Fruit fly (Drosophila melanogaster) whole organism, embryonic: ENCODE results near the gene Uba2.

Experiments used
- Aef1 ChIP-seq: fragments of 200-800 bp; sonication (Bioruptor generic); IDR thresholded peaks from 3 replicates; pipeline ENCODE4 v1.3.6; 2022; ENCODE audit warnings: missing biosample characterization, missing genetic modification characterization
- Awh ChIP-seq: fragments of 200-800 bp; sonication (Bioruptor generic); IDR thresholded peaks from 2 replicates; pipeline ENCODE4, ENCODE4 v1.3.6; 2022; ENCODE audit warnings: missing biosample characterization, missing genetic modification characterization
- CG11695 ChIP-seq: fragments of 200-800 bp; sonication (Bioruptor generic); IDR thresholded peaks from 3 replicates; pipeline ENCODE4 v1.3.6; 2022; ENCODE audit warnings: missing biosample characterization, missing genetic modification characterization
- CG12071 ChIP-seq: fragments of 200-800 bp; sonication (Bioruptor generic); optimal IDR thresholded peaks from 3 replicates; lab custom pipeline; 2018; ENCODE audit warnings: missing biosample characterization, mild to moderate bottlenecking, missing genetic modification characterization
- CG14441 ChIP-seq: fragments of 200-800 bp; sonication (Bioruptor generic); IDR thresholded peaks from 2 replicates; pipeline ENCODE4 v1.3.6; 2022; ENCODE audit warnings: missing biosample characterization, missing genetic modification characterization
- CG14667 ChIP-seq: fragments of 200-800 bp; sonication (Bioruptor generic); IDR thresholded peaks from 2 replicates; pipeline ENCODE4 v1.3.6; 2022; ENCODE audit warnings: missing biosample characterization, missing genetic modification characterization
- CG15696 ChIP-seq: fragments of 200-800 bp; sonication (Bioruptor generic); optimal IDR thresholded peaks from 2 replicates; lab custom pipeline; 2019; ENCODE audit warnings: missing biosample characterization, mild to moderate bottlenecking, missing genetic modification characterization, moderate library complexity
- CG16779 ChIP-seq: fragments of 200-800 bp; sonication (Bioruptor generic); IDR thresholded peaks from 2 replicates; pipeline ENCODE4 v1.3.6; 2022; ENCODE audit warnings: missing biosample characterization, missing genetic modification characterization
- CG18011 ChIP-seq: fragments of 200-800 bp; sonication (Bioruptor generic); optimal IDR thresholded peaks from 2 replicates; lab custom pipeline; 2017; ENCODE audit warnings: missing biosample characterization, missing genetic modification characterization, mild to moderate bottlenecking, moderate library complexity, missing genotype
- CG2120 ChIP-seq: fragments of 200-800 bp; sonication (Bioruptor generic); optimal IDR thresholded peaks from 3 replicates; lab custom pipeline; 2016; ENCODE audit warnings: missing biosample characterization, missing genetic modification characterization
- CG2889 ChIP-seq: fragments of 200-800 bp; sonication (Bioruptor generic); IDR thresholded peaks from 3 replicates; pipeline ENCODE4 v1.3.6; 2022; ENCODE audit warnings: missing biosample characterization, missing genetic modification characterization
- CG30431 ChIP-seq: fragments of 200-800 bp; sonication (Bioruptor generic); optimal IDR thresholded peaks from 2 replicates; lab custom pipeline; 2017; ENCODE audit warnings: missing biosample characterization, missing genetic modification characterization
- CG31365 ChIP-seq: fragments of 200-800 bp; sonication (Bioruptor generic); optimal IDR thresholded peaks from 2 replicates; lab custom pipeline; 2018; ENCODE audit warnings: missing biosample characterization, mild to moderate bottlenecking, missing genetic modification characterization
- CG33557 ChIP-seq: fragments of 200-800 bp; sonication (Bioruptor generic); optimal IDR thresholded peaks from 2 replicates; lab custom pipeline; 2019; ENCODE audit warnings: missing biosample characterization, mild to moderate bottlenecking, missing genetic modification characterization, moderate library complexity
- CG43689 ChIP-seq: fragments of 200-800 bp; sonication (Bioruptor generic); IDR thresholded peaks from 2 replicates; pipeline ENCODE4 v1.3.6; 2022; ENCODE audit warnings: missing biosample characterization, missing genetic modification characterization
- CG4404 ChIP-seq: fragments of 200-800 bp; sonication (Bioruptor generic); IDR thresholded peaks from 2 replicates; pipeline ENCODE4 v1.3.6; 2022; ENCODE audit warnings: missing biosample characterization, missing genetic modification characterization
- CG4617 ChIP-seq: fragments of 200-800 bp; sonication (Bioruptor generic); optimal IDR thresholded peaks from 3 replicates; lab custom pipeline; 2016; ENCODE audit warnings: missing biosample characterization, missing genetic modification characterization, borderline replicate concordance
- CG5180 ChIP-seq: fragments of 200-800 bp; sonication (Bioruptor generic); optimal IDR thresholded peaks from 3 replicates; lab custom pipeline; 2017; ENCODE audit warnings: missing biosample characterization, missing genetic modification characterization, mild to moderate bottlenecking, moderate library complexity, missing genetic modification reagents
- CG6272 ChIP-seq: fragments of 200-800 bp; sonication (Bioruptor generic); IDR thresholded peaks from 2 replicates; pipeline ENCODE4 v1.3.6; 2022; ENCODE audit warnings: missing biosample characterization, missing genetic modification characterization
- CG8478 ChIP-seq: fragments of >200 bp; optimal IDR thresholded peaks from 2 replicates; lab custom pipeline; 2018
- CkIIα-i1 ChIP-seq: fragments of 200-800 bp; sonication (Bioruptor generic); IDR thresholded peaks from 2 replicates; pipeline ENCODE4 v1.3.6; 2022; ENCODE audit warnings: missing biosample characterization, missing genetic modification characterization
- Doc2 ChIP-seq: fragments of 200-800 bp; sonication (Bioruptor generic); IDR thresholded peaks from 2 replicates; pipeline ENCODE4 v1.3.6; 2022; ENCODE audit warnings: missing biosample characterization, missing genetic modification characterization
- Dref ChIP-seq: fragments of 200-800 bp; sonication (Bioruptor generic); IDR thresholded peaks from 2 replicates; pipeline ENCODE4 v1.3.6; 2022; ENCODE audit warnings: missing biosample characterization, missing genetic modification characterization
- H15 ChIP-seq: fragments of 200-800 bp; sonication (Bioruptor generic); IDR thresholded peaks from 3 replicates; pipeline ENCODE4 v1.3.6; 2022; ENCODE audit warnings: missing biosample characterization, missing genetic modification characterization
- HHEX ChIP-seq: fragments of 200-800 bp; sonication (Bioruptor generic); optimal IDR thresholded peaks from 3 replicates; lab custom pipeline; 2017; ENCODE audit warnings: missing biosample characterization, mild to moderate bottlenecking, missing genetic modification characterization, missing genetic modification reagents
- HLH3B ChIP-seq: fragments of 200-800 bp; sonication (Bioruptor generic); IDR thresholded peaks from 2 replicates; pipeline ENCODE4 v1.3.6; 2022; ENCODE audit warnings: missing biosample characterization, missing genetic modification characterization
- HLH54F ChIP-seq: fragments of 200-800 bp; sonication (Bioruptor generic); optimal IDR thresholded peaks from 3 replicates; lab custom pipeline; 2016; ENCODE audit warnings: missing biosample characterization, missing genetic modification characterization
- Hmr ChIP-seq: fragments of 200-800 bp; sonication (Bioruptor generic); optimal IDR thresholded peaks from 3 replicates; lab custom pipeline; 2017; ENCODE audit warnings: mild to moderate bottlenecking, missing biosample characterization, missing genetic modification reagents, missing genetic modification characterization
- Optix ChIP-seq: fragments of 200-800 bp; sonication (Bioruptor generic); IDR thresholded peaks from 3 replicates; pipeline ENCODE4 v1.3.6; 2022; ENCODE audit warnings: missing biosample characterization, missing genetic modification characterization
- Rfx ChIP-seq: fragments of 200-800 bp; sonication (Bioruptor generic); IDR thresholded peaks from 2 replicates; pipeline ENCODE4 v1.3.6; 2022; ENCODE audit warnings: missing biosample characterization, missing genetic modification characterization
- Six4 ChIP-seq: fragments of 200-800 bp; sonication (Bioruptor generic); optimal IDR thresholded peaks from 2 replicates; lab custom pipeline; 2016; ENCODE audit warnings: missing biosample characterization, missing genetic modification characterization
- Sox102F ChIP-seq: fragments of 200-800 bp; sonication (Bioruptor generic); optimal IDR thresholded peaks from 2 replicates; lab custom pipeline; 2018; ENCODE audit warnings: missing biosample characterization, mild to moderate bottlenecking, missing genetic modification characterization, moderate library complexity
- Taf1 ChIP-seq: fragments of 200-800 bp; sonication (Bioruptor generic); IDR thresholded peaks from 2 replicates; pipeline ENCODE4 v1.3.6; 2022; ENCODE audit warnings: missing biosample characterization, missing genetic modification characterization
- Xbp1 ChIP-seq: fragments of 200-800 bp; sonication (Bioruptor generic); optimal IDR thresholded peaks from 3 replicates; lab custom pipeline; 2016; ENCODE audit warnings: missing biosample characterization, mild to moderate bottlenecking, missing genetic modification characterization
- btn ChIP-seq: fragments of 200-800 bp; sonication (Bioruptor generic); optimal IDR thresholded peaks from 2 replicates; lab custom pipeline; 2016; ENCODE audit warnings: missing biosample characterization, missing genetic modification characterization
- dati ChIP-seq: fragments of 200-800 bp; sonication (Bioruptor generic); IDR thresholded peaks from 2 replicates; pipeline ENCODE4 v1.3.6; 2022; ENCODE audit warnings: missing biosample characterization, missing genetic modification characterization
- dysf ChIP-seq: fragments of 200-800 bp; sonication (Bioruptor generic); IDR thresholded peaks from 3 replicates; pipeline ENCODE4 v1.3.6; 2022; ENCODE audit warnings: missing biosample characterization, missing genetic modification characterization
- gsb-n ChIP-seq: fragments of 200-800 bp; sonication (Bioruptor generic); optimal IDR thresholded peaks from 3 replicates; lab custom pipeline; 2018; ENCODE audit warnings: missing biosample characterization, mild to moderate bottlenecking, missing genetic modification characterization
- lmd ChIP-seq: fragments of 200-800 bp; sonication (Bioruptor generic); IDR thresholded peaks from 2 replicates; pipeline ENCODE4 v1.3.6; 2022; ENCODE audit warnings: missing biosample characterization, missing genetic modification characterization
- nerfin-1 ChIP-seq: fragments of 200-800 bp; sonication (Bioruptor generic); optimal IDR thresholded peaks from 3 replicates; lab custom pipeline; 2019; ENCODE audit warnings: missing biosample characterization, mild to moderate bottlenecking, missing genetic modification characterization, moderate library complexity
- nmo ChIP-seq: fragments of 200-800 bp; sonication (Bioruptor generic); optimal IDR thresholded peaks from 2 replicates; lab custom pipeline; 2018; ENCODE audit warnings: missing biosample characterization, mild to moderate bottlenecking, missing genetic modification characterization, moderate library complexity
- org-1 ChIP-seq: fragments of 200-800 bp; sonication (Bioruptor generic); optimal IDR thresholded peaks from 2 replicates; lab custom pipeline; 2017; ENCODE audit warnings: missing biosample characterization, missing genetic modification characterization
- ranshi ChIP-seq: fragments of 200-800 bp; sonication (Bioruptor generic); IDR thresholded peaks from 2 replicates; pipeline ENCODE4 v1.3.6; 2022; ENCODE audit warnings: missing biosample characterization, missing genetic modification characterization
- run ChIP-seq: fragments of 200-800 bp; sonication (Bioruptor generic); optimal IDR thresholded peaks from 3 replicates; lab custom pipeline; 2018; ENCODE audit warnings: missing biosample characterization, mild to moderate bottlenecking, missing genetic modification characterization
- sqz ChIP-seq: fragments of 200-800 bp; sonication (Bioruptor generic); optimal IDR thresholded peaks from 3 replicates; lab custom pipeline; 2018; ENCODE audit warnings: missing biosample characterization, mild to moderate bottlenecking, missing genetic modification characterization
- stc ChIP-seq: fragments of 200-800 bp; sonication (Bioruptor generic); IDR thresholded peaks from 2 replicates; pipeline ENCODE4 v1.3.6; 2022; ENCODE audit warnings: missing biosample characterization, missing genetic modification characterization
- unc-4 ChIP-seq: fragments of 200-800 bp; sonication (Bioruptor generic); IDR thresholded peaks from 2 replicates; pipeline ENCODE4 v1.3.6; 2022; ENCODE audit warnings: missing biosample characterization, missing genetic modification characterization; ENCODE audit not compliant: partially characterized antibody
- zf30C ChIP-seq: fragments of 200-800 bp; sonication (Bioruptor generic); optimal IDR thresholded peaks from 3 replicates; lab custom pipeline; 2018; ENCODE audit warnings: missing biosample characterization, mild to moderate bottlenecking, missing genetic modification characterization
- zfh2 ChIP-seq: fragments of 200-800 bp; sonication (Bioruptor generic); optimal IDR thresholded peaks from 2 replicates; lab custom pipeline; 2016; ENCODE audit warnings: missing biosample characterization, missing genetic modification characterization

The Uba2 gene

dm6 chr3L:8153206-8153996 is 25.8 kb upstream of the Uba2 start (continued):
- TF ChIP-seq CG14441 (GFP tag; lab: Robert Waterston, UW) (peak; percentile 66), HLH3B (GFP tag; lab: Robert Waterston, UW) (peak; percentile 71), CG43689 (GFP tag; lab: Robert Waterston, UW) (no peak; the same call in 1 of the 2 replicates), dysf (GFP tag; lab: Robert Waterston, UW) (peak; percentile 67), org-1 (GFP tag; lab: Kevin White, UChicago) (peak; percentile 15), CG16779 (no peak), CG8478 (lab: Kevin White, UChicago) (no peak), nerfin-1 (peak; percentile 20), HHEX (peak; percentile 58), CkIIα-i1 (GFP tag; lab: Robert Waterston, UW) (no peak), zf30C (no peak), unc-4 (GFP tag; lab: Robert Waterston, UW) (no peak), CG30431 (no peak), CG33557 (GFP tag; lab: Kevin White, UChicago) (no peak), Aef1 (GFP tag; lab: Robert Waterston, UW) (peak; percentile 46; the same call in 1 of the 3 replicates), Xbp1 (peak; percentile 72), Taf1 (GFP tag; lab: Robert Waterston, UW) (no peak), CG11695 (GFP tag; lab: Robert Waterston, UW) (0 out of 3 replicates have a peak, but pooled peaks have one; percentile 45), HLH54F (GFP tag; lab: Kevin White, UChicago) (no peak), run (no peak), Six4 (GFP tag; lab: Kevin White, UChicago) (peak; percentile 1), ranshi (GFP tag; lab: Robert Waterston, UW) (peak; percentile 46; the same call in 1 of the 2 replicates), zfh2 (no peak), Hmr (GFP tag; lab: Kevin White, UChicago) (no peak), lmd (GFP tag; lab: Robert Waterston, UW) (peak; percentile 59), Sox102F (GFP tag; lab: Kevin White, UChicago) (peak; percentile 84), H15 (GFP tag; lab: Robert Waterston, UW) (peak; percentile 53; the same call in 1 of the 3 replicates), Optix (GFP tag; lab: Robert Waterston, UW) (peak; percentile 60; the same call in 2 of the 3 replicates), Rfx (GFP tag; lab: Robert Waterston, UW) (peak; percentile 22; the same call in 1 of the 2 replicates), btn (GFP tag; lab: Kevin White, UChicago) (peak; percentile 36), CG2120 (GFP tag; lab: Kevin White, UChicago) (no peak), CG4617 (GFP tag; lab: Kevin White, UChicago) (peak; percentile 12), CG2889 (GFP tag; lab: Robert Waterston, UW) (peak; percentile 31; the same call in 1 of the 3 replicates), CG12071 (peak; percentile 42), Dref (no peak), CG6272 (GFP tag; lab: Robert Waterston, UW) (no peak), CG31365 (tag; lab: Kevin White, UChicago) (no peak), gsb-n (tag; lab: Kevin White, UChicago) (peak; percentile 10), CG18011 (GFP tag; lab: Kevin White, UChicago) (no peak), Awh (peak; percentile 47; the same call in 1 of the 2 replicates), stc (peak; percentile 60), sqz (peak; percentile 27), CG14667 (no peak), CG4404 (no peak), nmo (GFP tag; lab: Kevin White, UChicago) (peak; percentile 36), Doc2 (GFP tag; lab: Robert Waterston, UW) (no peak), dati (GFP tag; lab: Robert Waterston, UW) (no peak), CG5180 (GFP tag; lab: Kevin White, UChicago) (peak; percentile 49), CG15696 (tag; lab: Kevin White, UChicago) (no peak)
- TF ChIP-seq, all 482 proteins: peak for 222
